Worm (Caenorhabditis elegans): ENCODE measurements around the gene F42C5.6.

F42C5.6 gene

ce11 chrIV:7285839-7286238 is 23.0 kb downstream of the F42C5.6 start, which contains the start of gene C06E4.8:
Gene C06E4.8 (minus strand): TSS chrIV:7285875.
- TF ChIP-seq him-1 (tag; optimal IDR thresholded peaks at IDR 0.05) = no peak
- no peak for TF ChIP-seq dao-5 (tag; optimal IDR thresholded peaks at IDR 0.05)
- TF ChIP-seq W03F9.2 (tag; optimal IDR thresholded peaks at IDR 0.05) = no peak

DNA sequence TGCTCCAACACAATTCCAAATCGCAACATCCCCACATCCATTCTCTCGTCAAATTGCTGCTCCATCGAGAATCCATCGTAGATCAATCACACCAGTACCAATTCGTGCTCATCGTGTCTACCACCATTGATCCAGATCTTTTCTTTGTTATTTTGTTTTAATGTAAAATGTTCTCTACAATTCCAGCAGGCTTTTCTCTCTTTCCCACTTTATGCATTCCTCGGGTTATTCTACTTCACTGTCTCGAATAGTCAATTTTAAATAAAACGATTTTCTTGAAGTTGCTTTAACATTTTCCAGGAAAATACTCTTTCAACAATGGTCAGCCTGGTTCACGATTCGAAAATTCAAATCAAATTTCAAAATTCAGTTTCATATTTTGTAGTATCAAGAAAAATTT is 25.9 kb downstream of the F42C5.6 start, which contains the start of gene C06E4.1:
Gene C06E4.1 (plus strand): TSS at position 301 of the 400 bp plus-strand sequence.
- no peak for TF ChIP-seq him-1 (tag; optimal IDR thresholded peaks at IDR 0.05)

ce11 chrIV:7276661-7277060 is 32.2 kb downstream of the F42C5.6 start, which contains the start of gene C06E4.2:
Gene C06E4.2 (plus strand): TSS chrIV:7276961.
- TF ChIP-seq W03F9.2 (tag; optimal IDR thresholded peaks at IDR 0.05) (no peak), dao-5 (tag; optimal IDR thresholded peaks at IDR 0.05) (no peak), him-1 (tag; optimal IDR thresholded peaks at IDR 0.05) (no peak)

DNA sequence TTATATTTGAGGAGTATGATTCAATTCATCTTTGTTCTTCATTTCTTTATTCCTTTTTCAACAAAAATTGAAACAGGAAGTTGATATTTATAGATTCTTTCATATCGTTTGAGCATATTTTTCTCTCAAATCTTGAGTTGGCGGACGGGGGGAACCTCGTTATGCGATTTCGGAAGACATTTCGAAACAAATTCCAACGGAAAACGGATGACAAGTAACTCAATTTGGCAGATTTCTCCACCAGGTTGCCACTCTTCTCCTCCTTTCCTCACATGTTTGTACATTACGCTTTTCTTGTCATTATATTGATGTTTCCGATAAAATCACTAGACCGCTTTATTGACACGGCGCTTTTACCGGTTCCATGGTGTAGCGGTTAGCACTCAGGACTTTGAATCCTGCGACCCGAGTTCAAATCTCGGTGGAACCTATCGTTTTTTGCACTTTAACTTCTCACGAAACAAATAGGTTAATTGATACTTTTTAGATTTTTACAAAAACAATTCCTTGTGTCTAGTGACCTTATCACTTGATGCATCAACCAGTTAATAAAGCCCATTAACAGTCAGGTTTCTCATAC is 33.8 kb downstream of the F42C5.6 start:
- TF ChIP-seq dao-5 (tag; optimal IDR thresholded peaks at IDR 0.05) (no peak), W03F9.2 (tag; optimal IDR thresholded peaks at IDR 0.05) (no peak), him-1 (tag; optimal IDR thresholded peaks at IDR 0.05) (no peak)

- TF ChIP-seq him-1 (tag; optimal IDR thresholded peaks at IDR 0.05) (no peak), W03F9.2 (tag; optimal IDR thresholded peaks at IDR 0.05) (no peak), dao-5 (tag; optimal IDR thresholded peaks at IDR 0.05) (no peak)
These were observed 45.7 kb downstream of the F42C5.6 start, which contains the start of gene glb-2 for ce11 chrIV:7263137-7263536. Gene glb-2 (minus strand): TSS chrIV:7263237.

- TF ChIP-seq W03F9.2 (tag; optimal IDR thresholded peaks at IDR 0.05) (no peak), him-1 (tag; optimal IDR thresholded peaks at IDR 0.05) (no peak), dao-5 (tag; optimal IDR thresholded peaks at IDR 0.05) (no peak)
These were observed 48.3 kb downstream of the F42C5.6 start, which contains the start of gene C06E4.3 for ce11 chrIV:7260587-7260986. Gene C06E4.3 (plus strand): TSS chrIV:7260875.
